Fruit fly (Drosophila melanogaster) whole organism, wandering third instar larva: Measurements from ENCODE around the gene lectin-21Cb.
A peak's percentile ranks its signal among the peaks of the same experiment; 100 is the strongest.

Experiments used
- Abd-B ChIP-seq: fragments of >200 bp; optimal IDR thresholded peaks from 2 replicates; lab custom pipeline; 2017; ENCODE audit warnings: missing biosample characterization, missing genetic modification characterization
- CG32264 ChIP-seq: fragments of 200-800 bp; sonication (Bioruptor generic); optimal IDR thresholded peaks from 2 replicates; lab custom pipeline; 2016; ENCODE audit warnings: missing biosample characterization, missing genetic modification characterization
- CG9705 ChIP-seq: fragments of 200-800 bp; sonication (Bioruptor generic); optimal IDR thresholded peaks from 2 replicates; lab custom pipeline; 2018; ENCODE audit warnings: missing biosample characterization, mild to moderate bottlenecking, missing genetic modification characterization
- CrebA ChIP-seq: fragments of 200-800 bp; sonication (Bioruptor generic); optimal IDR thresholded peaks from 2 replicates; lab custom pipeline; 2016; ENCODE audit warnings: missing biosample characterization, mild to moderate bottlenecking, missing genetic modification characterization, borderline replicate concordance
- Dfd ChIP-seq: fragments of >200 bp; optimal IDR thresholded peaks from 2 replicates; lab custom pipeline; 2017; ENCODE audit warnings: missing biosample characterization, missing genetic modification characterization
- Dif ChIP-seq: fragments of 200-275, 200-300 bp; sonication (Bioruptor generic); optimal IDR thresholded peaks from 2 replicates; lab custom pipeline; 2018; ENCODE audit warnings: missing biosample characterization, missing genetic modification characterization; ENCODE audit not compliant: partially characterized antibody
- GATAd ChIP-seq: sonication (Bioruptor generic); optimal IDR thresholded peaks from 2 replicates; lab custom pipeline; 2016; ENCODE audit warnings: missing biosample characterization, missing genetic modification characterization
- HLH106 ChIP-seq: fragments of 200-800 bp; optimal IDR thresholded peaks from 3 replicates; lab custom pipeline; 2019; ENCODE audit warnings: missing biosample characterization, mild to moderate bottlenecking, missing genetic modification characterization, moderate library complexity
- Hnf4 ChIP-seq: fragments of 200-800 bp; sonication (Bioruptor generic); optimal IDR thresholded peaks from 2 replicates; lab custom pipeline; 2016; ENCODE audit warnings: missing biosample characterization, mild to moderate bottlenecking, missing genetic modification characterization
- Hr78 ChIP-seq: fragments of >200 bp; optimal IDR thresholded peaks from 2 replicates; lab custom pipeline; 2017; ENCODE audit warnings: missing biosample characterization, missing genetic modification characterization
- Hr83 ChIP-seq: fragments of 200-300 bp; sonication (Bioruptor generic); optimal IDR thresholded peaks from 2 replicates; lab custom pipeline; 2016; ENCODE audit warnings: missing biosample characterization, mild to moderate bottlenecking, missing genetic modification characterization, moderate library complexity; ENCODE audit not compliant: poor library complexity, severe bottlenecking
- Jra ChIP-seq: sonication (Bioruptor generic); optimal IDR thresholded peaks from 2 replicates; lab custom pipeline; 2016; ENCODE audit warnings: missing biosample characterization, missing genetic modification characterization
- Mio ChIP-seq: sonication (Bioruptor generic); optimal IDR thresholded peaks from 2 replicates; lab custom pipeline; 2016; ENCODE audit warnings: missing biosample characterization, missing genetic modification characterization
- Myc ChIP-seq: fragments of >200 bp; optimal IDR thresholded peaks from 2 replicates; lab custom pipeline; 2017
- N ChIP-seq: fragments of >200 bp; optimal IDR thresholded peaks from 2 replicates; lab custom pipeline; 2018; ENCODE audit warnings: missing biosample characterization, missing external identifiers, missing genetic modification characterization
- OdsH ChIP-seq: fragments of 200-800 bp; sonication (Bioruptor generic); optimal IDR thresholded peaks from 2 replicates; lab custom pipeline; 2016; ENCODE audit warnings: missing biosample characterization, mild to moderate bottlenecking, missing genetic modification characterization
- Rel ChIP-seq, 2 experiments: fragments of 200-800 bp; sonication (Bioruptor generic) in 1 of 2; optimal IDR thresholded peaks; 2 replicates in 1 of 2; 3 replicates in 1 of 2; lab custom pipeline; 2016 to 2019; ENCODE audit warnings: mild to moderate bottlenecking in 2 of 2, missing biosample characterization in 2 of 2, missing genetic modification characterization in 2 of 2, moderate library complexity in 1 of 2
- Sp1 ChIP-seq: fragments of 200-800 bp; sonication (Bioruptor generic); optimal IDR thresholded peaks from 3 replicates; lab custom pipeline; 2019; ENCODE audit warnings: missing biosample characterization, mild to moderate bottlenecking, missing genetic modification characterization, moderate library complexity
- Vsx2 ChIP-seq: fragments of 200-300, 225-300 bp; sonication (Bioruptor generic); optimal IDR thresholded peaks from 2 replicates; lab custom pipeline; 2018; ENCODE audit warnings: missing biosample characterization, missing genetic modification characterization; ENCODE audit not compliant: partially characterized antibody
- br ChIP-seq: fragments of 200-800 bp; sonication (Bioruptor generic); optimal IDR thresholded peaks from 2 replicates; lab custom pipeline; 2016; ENCODE audit warnings: missing biosample characterization, missing genetic modification characterization
- brk ChIP-seq: fragments of 200-800 bp; sonication (Bioruptor generic); optimal IDR thresholded peaks from 2 replicates; lab custom pipeline; 2016; ENCODE audit warnings: missing biosample characterization, mild to moderate bottlenecking, missing genetic modification characterization
- dl ChIP-seq, 2 experiments: fragments of 175-275, 200-275 bp in 1 of 2; fragments of 200-275 bp in 1 of 2; sonication (Bioruptor generic); optimal IDR thresholded peaks; lab custom pipeline; 2018; ENCODE audit warnings: mild to moderate bottlenecking in 2 of 2, missing biosample characterization in 2 of 2, missing genetic modification characterization in 2 of 2, moderate library complexity in 2 of 2; ENCODE audit not compliant: partially characterized antibody in 2 of 2, insufficient read depth in 1 of 2
- dmrt93B ChIP-seq: fragments of 200-800 bp; sonication (Bioruptor generic); optimal IDR thresholded peaks from 2 replicates; lab custom pipeline; 2018; ENCODE audit warnings: missing biosample characterization, mild to moderate bottlenecking, missing genetic modification characterization
- dsf ChIP-seq: sonication (Bioruptor generic); optimal IDR thresholded peaks from 2 replicates; lab custom pipeline; 2016; ENCODE audit warnings: missing biosample characterization, missing genetic modification characterization, borderline replicate concordance
- ey ChIP-seq: fragments of 200-800 bp; sonication (Bioruptor generic); optimal IDR thresholded peaks from 2 replicates; lab custom pipeline; 2016; ENCODE audit warnings: missing biosample characterization, missing genetic modification characterization
- foxo ChIP-seq, 2 experiments: fragments of 200-800 bp; sonication (Bioruptor generic); optimal IDR thresholded peaks; 2 replicates in 1 of 2; 3 replicates in 1 of 2; lab custom pipeline; 2016 to 2017; ENCODE audit warnings: missing biosample characterization in 2 of 2, missing genetic modification characterization in 2 of 2
- fru ChIP-seq: fragments of 200-800 bp; sonication (Bioruptor generic); optimal IDR thresholded peaks from 3 replicates; lab custom pipeline; 2016; ENCODE audit warnings: missing biosample characterization, mild to moderate bottlenecking, missing genetic modification characterization
- h ChIP-seq: fragments of 200-800 bp; sonication (Bioruptor generic); optimal IDR thresholded peaks from 3 replicates; lab custom pipeline; 2016; ENCODE audit warnings: missing biosample characterization, mild to moderate bottlenecking, missing genetic modification characterization
- jim ChIP-seq: fragments of 175-275, 200-325 bp; sonication (Bioruptor generic); optimal IDR thresholded peaks from 2 replicates; lab custom pipeline; 2016; ENCODE audit warnings: missing biosample characterization, mild to moderate bottlenecking, missing genetic modification characterization
- lola ChIP-seq: fragments of >200 bp; optimal IDR thresholded peaks from 2 replicates; lab custom pipeline; 2017; ENCODE audit warnings: missing biosample characterization, missing genetic modification characterization
- pan ChIP-seq: fragments of >200 bp; optimal IDR thresholded peaks from 2 replicates; lab custom pipeline; 2017
- psq ChIP-seq: fragments of 200-800 bp; sonication (Bioruptor generic); optimal IDR thresholded peaks from 3 replicates; lab custom pipeline; 2017; ENCODE audit warnings: missing biosample characterization, mild to moderate bottlenecking, missing genetic modification characterization, moderate library complexity
- rgr ChIP-seq: fragments of 200-800 bp; sonication (Bioruptor generic); optimal IDR thresholded peaks from 3 replicates; lab custom pipeline; 2016; ENCODE audit warnings: missing biosample characterization, mild to moderate bottlenecking, missing genetic modification characterization
- sage ChIP-seq: fragments of 200-800 bp; sonication (Bioruptor generic); optimal IDR thresholded peaks from 2 replicates; lab custom pipeline; 2016; ENCODE audit warnings: missing biosample characterization, mild to moderate bottlenecking, missing genetic modification characterization
- sv ChIP-seq: fragments of 200-800 bp; sonication (Bioruptor generic); optimal IDR thresholded peaks from 3 replicates; lab custom pipeline; 2016; ENCODE audit warnings: missing biosample characterization, missing genetic modification characterization
- tai ChIP-seq: sonication (Bioruptor generic); optimal IDR thresholded peaks from 2 replicates; lab custom pipeline; 2016; ENCODE audit warnings: missing biosample characterization, missing genetic modification characterization
- usp ChIP-seq: fragments of >200 bp; optimal IDR thresholded peaks from 2 replicates; lab custom pipeline; 2017; ENCODE audit warnings: missing biosample characterization, missing genetic modification characterization
- woc ChIP-seq: sonication (Bioruptor generic); optimal IDR thresholded peaks from 2 replicates; lab custom pipeline; 2016; ENCODE audit warnings: missing biosample characterization, mild to moderate bottlenecking, missing genetic modification characterization

Gene lectin-21Cb

DNA sequence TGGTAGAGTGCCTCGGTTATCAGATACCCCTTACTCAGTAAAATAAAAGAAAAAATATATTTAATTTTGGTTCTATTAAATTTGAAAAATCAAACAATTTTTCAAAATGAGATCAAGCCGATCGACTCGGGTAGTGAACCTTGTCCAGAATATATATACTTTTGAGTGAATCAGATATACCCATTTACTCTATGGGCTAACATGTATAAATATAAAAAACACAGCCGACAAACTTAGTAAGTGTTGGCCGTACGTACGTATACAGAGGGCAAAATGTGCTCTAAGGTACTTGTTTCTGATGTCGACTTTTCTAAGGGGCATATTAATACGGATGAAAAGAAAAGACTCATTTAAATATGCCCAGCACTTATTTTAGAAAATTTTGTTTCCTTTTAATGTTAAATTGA is 13.2 kb upstream of the lectin-21Cb start:
- peak; percentile 60 for TF ChIP-seq rgr (GFP tag; lab: Kevin White, UChicago)
- peak in 1 of 2 experiments; percentile 68 for TF ChIP-seq foxo (GFP tag; optimal IDR thresholded peaks at IDR 0.05; lab: Kevin White, UChicago)
- no peak for TF ChIP-seq Hr83 (GFP tag; lab: Kevin White, UChicago)
- peak; percentile 77 for TF ChIP-seq OdsH (GFP tag; lab: Kevin White, UChicago)
- no peak for TF ChIP-seq Dfd (GFP tag; lab: Kevin White, UChicago)
- no peak for TF ChIP-seq lola (GFP tag; lab: Kevin White, UChicago)
- TF ChIP-seq ey, result peak; percentile 60
- TF ChIP-seq Abd-B (GFP tag; lab: Kevin White, UChicago), result no peak
- TF ChIP-seq Jra, result peak; percentile 50
- peak; percentile 74 for TF ChIP-seq woc (GFP tag; lab: Kevin White, UChicago)
- no peak for TF ChIP-seq Rel (GFP tag; optimal IDR thresholded peaks at IDR 0.05; lab: Kevin White, UChicago)
- TF ChIP-seq Rel (tag; optimal IDR thresholded peaks at IDR 0.05; lab: Kevin White, UChicago), result no peak
- no peak for TF ChIP-seq jim (GFP tag; lab: Kevin White, UChicago)
- no peak for TF ChIP-seq Vsx2 (GFP tag; lab: Kevin White, UChicago)
- no peak for TF ChIP-seq dsf (GFP tag; lab: Kevin White, UChicago)
- no peak for TF ChIP-seq Myc (lab: Kevin White, UChicago)
- peak; percentile 66 for TF ChIP-seq Hnf4 (GFP tag; lab: Kevin White, UChicago)
- TF ChIP-seq brk, result peak; percentile 12
- peak; percentile 67 for TF ChIP-seq Sp1 (GFP tag; lab: Kevin White, UChicago)
- TF ChIP-seq GATAd (GFP tag; lab: Kevin White, UChicago), result no peak
- no peak for TF ChIP-seq Hr78 (GFP tag; lab: Kevin White, UChicago)
- TF ChIP-seq fru (GFP tag; lab: Kevin White, UChicago), result peak; percentile 59
- peak; percentile 41 for TF ChIP-seq HLH106
- no peak for TF ChIP-seq Dif
- TF ChIP-seq CG9705 (GFP tag; lab: Kevin White, UChicago), result no peak
- no peak for TF ChIP-seq sv
- peak; percentile 38 for TF ChIP-seq psq (GFP tag; lab: Kevin White, UChicago)
- TF ChIP-seq usp (GFP tag; lab: Kevin White, UChicago), result no peak
- no peak for TF ChIP-seq N (GFP tag; lab: Kevin White, UChicago)
- TF ChIP-seq h (GFP tag; lab: Kevin White, UChicago), result peak; percentile 76
- peak; percentile 73 for TF ChIP-seq br (GFP tag; lab: Kevin White, UChicago)
- TF ChIP-seq dmrt93B (GFP tag; lab: Kevin White, UChicago), result no peak
- TF ChIP-seq tai (GFP tag; lab: Kevin White, UChicago), result peak; percentile 46
- no peak for TF ChIP-seq Mio
- TF ChIP-seq dl (GFP tag; optimal IDR thresholded peaks at IDR 0.05; lab: Kevin White, UChicago; ENCODE audit: insufficient read depth in 1 of 2, partially characterized antibody in 2 of 2), result no peak
- no peak for TF ChIP-seq pan
- peak; percentile 19 for TF ChIP-seq CG32264
- TF ChIP-seq CrebA, result no peak
- TF ChIP-seq sage (GFP tag; lab: Kevin White, UChicago), result peak; percentile 22
- TF ChIP-seq, all 38 proteins: peak for 17

DNA sequence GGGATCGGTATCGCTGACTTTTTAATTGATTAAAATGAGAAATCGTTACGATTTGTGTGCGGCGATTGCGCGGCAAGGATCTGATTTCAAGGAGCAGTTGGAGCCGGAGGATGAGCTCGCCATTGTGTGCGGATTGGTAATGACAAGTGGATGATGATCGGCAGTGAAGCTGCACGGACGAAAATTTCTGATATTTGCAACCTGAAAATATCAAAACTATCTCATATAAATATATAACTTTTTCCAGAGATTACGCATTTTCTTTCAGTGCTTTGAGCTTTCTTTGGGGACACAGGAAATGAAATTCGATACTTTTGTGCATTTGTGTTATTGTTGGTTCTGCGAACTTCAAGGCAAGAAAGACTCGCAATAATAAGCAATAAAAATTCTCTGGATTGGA is 12.2 kb upstream of the lectin-21Cb start:
- peak; percentile 5 for TF ChIP-seq ey
- TF ChIP-seq br (GFP tag; lab: Kevin White, UChicago), result peak; percentile 48
- TF ChIP-seq Sp1 (GFP tag; lab: Kevin White, UChicago), result peak; percentile 21
- no peak for TF ChIP-seq sage (GFP tag; lab: Kevin White, UChicago)
- peak; percentile 18 for TF ChIP-seq HLH106
- TF ChIP-seq foxo (GFP tag; optimal IDR thresholded peaks at IDR 0.05; lab: Kevin White, UChicago), result peak in 1 of 2 experiments; percentile 33
- TF ChIP-seq rgr (GFP tag; lab: Kevin White, UChicago), result peak; percentile 21
- no peak for TF ChIP-seq CrebA
- peak; percentile 5 for TF ChIP-seq fru (GFP tag; lab: Kevin White, UChicago)
- TF ChIP-seq CG32264, result no peak
- no peak for TF ChIP-seq Vsx2 (GFP tag; lab: Kevin White, UChicago)
